Fruit fly (Drosophila melanogaster): ENCODE measurements around the gene CG17597.

CG17597 gene

DNA sequence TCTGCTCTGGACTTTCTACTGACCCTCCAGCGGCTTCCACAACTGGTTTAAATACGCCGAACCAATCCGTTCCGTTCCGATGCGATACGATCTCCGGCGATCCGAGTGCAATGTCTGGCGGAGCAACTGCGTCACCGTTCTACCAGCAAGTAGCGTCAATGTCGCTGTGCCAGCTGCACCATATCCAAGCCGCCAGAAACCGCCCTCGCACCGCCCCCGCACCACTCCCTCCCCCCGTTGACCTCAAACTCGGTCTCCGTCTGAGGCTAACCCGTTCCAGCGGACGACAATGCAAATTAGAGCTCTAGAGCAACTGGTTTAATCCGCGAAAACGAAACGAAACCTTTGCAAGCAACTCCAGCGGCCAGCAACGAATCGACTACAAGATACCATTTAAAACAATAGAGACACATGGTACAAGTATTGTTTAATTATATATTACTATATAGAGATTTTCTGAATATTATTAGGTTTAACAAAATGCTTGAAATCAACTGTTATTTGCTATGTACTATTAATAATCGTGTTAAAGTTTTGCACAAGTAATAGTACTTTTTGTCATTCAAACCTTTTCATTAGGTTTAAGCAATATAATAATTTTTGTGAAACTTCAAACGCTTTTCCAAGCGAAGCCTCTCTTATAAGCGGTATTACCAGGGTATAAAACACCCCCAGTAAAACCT lies 19.9 kb downstream of the CG17597 start, which contains the start of the genes CG10570 and CG42502 (continued):
- no peak for TF ChIP-seq CG12391 (tag; optimal IDR thresholded peaks at IDR 0.05)
- no peak for TF ChIP-seq stwl (tag; optimal IDR thresholded peaks at IDR 0.05)
- TF ChIP-seq lab (GFP tag; optimal IDR thresholded peaks at IDR 0.05): no peak
- no peak for TF ChIP-seq CG34422 (GFP tag; IDR thresholded peaks at IDR 0.05)
- TF ChIP-seq CG17359 (tag; optimal IDR thresholded peaks at IDR 0.05): no peak
- no peak for TF ChIP-seq CG7271 (tag; optimal IDR thresholded peaks at IDR 0.05)
- peak; percentile 32; the same call in 1 of the 2 replicates for TF ChIP-seq klu (GFP tag; IDR thresholded peaks at IDR 0.05)
- no peak for TF ChIP-seq pum (GFP tag; optimal IDR thresholded peaks at IDR 0.05)
- TF ChIP-seq CG8924 (tag; optimal IDR thresholded peaks at IDR 0.05): peak; percentile 2
- TF ChIP-seq CG6765 (GFP tag; optimal IDR thresholded peaks at IDR 0.05): no peak
- TF ChIP-seq ERR (GFP tag; optimal IDR thresholded peaks at IDR 0.05): no peak
- TF ChIP-seq CG16813 (GFP tag; IDR thresholded peaks at IDR 0.05; ENCODE audit: partially characterized antibody): 0 out of 3 replicates have a peak, but pooled peaks have one; percentile 16
- no peak for TF ChIP-seq CG7928 (GFP tag; optimal IDR thresholded peaks at IDR 0.05)
- no peak for TF ChIP-seq z (GFP tag; IDR thresholded peaks at IDR 0.05)
- TF ChIP-seq B-H1 (GFP tag; IDR thresholded peaks at IDR 0.05): no peak
- no peak for TF ChIP-seq tin (GFP tag; optimal IDR thresholded peaks at IDR 0.05)
- no peak for TF ChIP-seq CG10543 (GFP tag; optimal IDR thresholded peaks at IDR 0.05)
- TF ChIP-seq Six4 (GFP tag; optimal IDR thresholded peaks at IDR 0.05): no peak
- TF ChIP-seq E2f1 (GFP tag; IDR thresholded peaks at IDR 0.05): no peak
- no peak for TF ChIP-seq gcm (GFP tag; optimal IDR thresholded peaks at IDR 0.05)
- TF ChIP-seq Fer2 (tag; optimal IDR thresholded peaks at IDR 0.05): no peak
- TF ChIP-seq gfzf (GFP tag; optimal IDR thresholded peaks at IDR 0.05): no peak
- TF ChIP-seq ttk (GFP tag; IDR thresholded peaks at IDR 0.05): no peak
- no peak for TF ChIP-seq CG32532 (GFP tag; IDR thresholded peaks at IDR 0.05)
- no peak for TF ChIP-seq CG17912 (GFP tag; optimal IDR thresholded peaks at IDR 0.05)
- no peak for TF ChIP-seq Nf-YB (GFP tag; optimal IDR thresholded peaks at IDR 0.05)
- TF ChIP-seq CG9437 (GFP tag; optimal IDR thresholded peaks at IDR 0.05): no peak
- no peak for TF ChIP-seq CG6689 (GFP tag; IDR thresholded peaks at IDR 0.05)
- no peak for TF ChIP-seq Dfd (GFP tag; optimal IDR thresholded peaks at IDR 0.05)
- no peak for TF ChIP-seq CG9609 (GFP tag; optimal IDR thresholded peaks at IDR 0.05)
- no peak for TF ChIP-seq Hr3 (GFP tag; optimal IDR thresholded peaks at IDR 0.05)
- no peak for TF ChIP-seq HmgD (GFP tag; optimal IDR thresholded peaks at IDR 0.05)
- no peak for TF ChIP-seq Dp (GFP tag; optimal IDR thresholded peaks at IDR 0.05)
- TF ChIP-seq CG14441 (GFP tag; IDR thresholded peaks at IDR 0.05): no peak
- no peak for TF ChIP-seq CG10321 (GFP tag; IDR thresholded peaks at IDR 0.05)
- no peak for TF ChIP-seq tna (GFP tag; IDR thresholded peaks at IDR 0.05; ENCODE audit: partially characterized antibody)
- no peak for TF ChIP-seq Optix (GFP tag; IDR thresholded peaks at IDR 0.05)
- TF ChIP-seq ash1 (GFP tag; optimal IDR thresholded peaks at IDR 0.05): no peak
- TF ChIP-seq sima (GFP tag; optimal IDR thresholded peaks at IDR 0.05): no peak
- no peak for TF ChIP-seq Atf6 (GFP tag; IDR thresholded peaks at IDR 0.05)
- no peak for TF ChIP-seq Hmx (GFP tag; optimal IDR thresholded peaks at IDR 0.05)
- TF ChIP-seq esg (GFP tag; conservative IDR thresholded peaks at IDR 0.05): no peak
- TF ChIP-seq Ets97D (GFP tag; optimal IDR thresholded peaks at IDR 0.05): no peak
- no peak for TF ChIP-seq kay (GFP tag; optimal IDR thresholded peaks at IDR 0.05)
- no peak for TF ChIP-seq sens-2 (GFP tag; IDR thresholded peaks at IDR 0.05)
- no peak for TF ChIP-seq CG34224 (GFP tag; IDR thresholded peaks at IDR 0.05; ENCODE audit: partially characterized antibody)
- no peak for TF ChIP-seq CG12155 (GFP tag; optimal IDR thresholded peaks at IDR 0.05)
- no peak for TF ChIP-seq chif (GFP tag; optimal IDR thresholded peaks at IDR 0.05)
- no peak for TF ChIP-seq tx (GFP tag; optimal IDR thresholded peaks at IDR 0.05)
- no peak for TF ChIP-seq CG11696 (GFP tag; IDR thresholded peaks at IDR 0.05)
- TF ChIP-seq sr (GFP tag; IDR thresholded peaks at IDR 0.05): 0 out of 3 replicates have a peak, but pooled peaks have one; percentile 5

All from whole organism, embryonic.